Worm (Caenorhabditis elegans): ENCODE measurements around the gene ZK418.2.
A peak's percentile ranks its signal among the peaks of the same experiment; 100 is the strongest.

The ZK418.2 gene

DNA sequence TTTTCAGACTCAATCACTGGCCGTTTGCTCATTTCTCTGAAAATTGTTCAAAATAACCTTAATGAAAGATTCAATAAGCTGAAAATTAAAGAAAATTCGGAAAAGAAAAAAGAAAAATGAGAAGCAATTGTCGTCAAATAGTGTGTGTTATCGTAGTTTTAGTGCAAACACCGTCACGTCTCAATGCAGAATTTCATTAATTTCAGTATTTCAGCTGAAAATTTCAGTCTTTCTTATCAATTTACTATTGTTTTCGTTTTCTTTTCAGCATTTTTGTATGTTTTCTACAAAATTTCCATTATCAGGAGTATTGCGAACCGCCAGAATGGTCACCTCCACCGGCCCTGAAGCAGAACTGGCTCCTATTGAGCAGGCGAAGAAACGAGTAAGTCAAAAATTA is 31.7 kb downstream of the ZK418.2 start, which contains the start of the genes B0280.9 and rpia-1:
B0280.9 (minus strand) TSS at position 36 of the 400 bp plus-strand sequence.
rpia-1 (plus strand) TSS at position 269 of the 400 bp plus-strand sequence.
- no peak for TF ChIP-seq mab-9 (GFP tag; IDR thresholded peaks at IDR 0.05)
- TF ChIP-seq snu-23 (GFP tag; optimal IDR thresholded peaks at IDR 0.05), result peak; percentile 43
- peak; percentile 90 to 97 for TF ChIP-seq lsy-2 (tag; optimal IDR thresholded peaks at IDR 0.05)
- no peak for TF ChIP-seq tbx-2 (tag; optimal IDR thresholded peaks at IDR 0.05)
- no peak for TF ChIP-seq hlh-17 (GFP tag; optimal IDR thresholded peaks at IDR 0.05; ENCODE audit: borderline replicate concordance)
- no peak for TF ChIP-seq ets-5 (GFP tag; IDR thresholded peaks at IDR 0.05)
- TF ChIP-seq fos-1 (tag; optimal IDR thresholded peaks at IDR 0.05), result no peak
- no peak for TF ChIP-seq fkh-8 (tag; optimal IDR thresholded peaks at IDR 0.05)
- TF ChIP-seq unc-98 (GFP tag; IDR thresholded peaks at IDR 0.05), result no peak
- TF ChIP-seq C04F5.9 (tag; optimal IDR thresholded peaks at IDR 0.05), result no peak
- TF ChIP-seq ama-1 (optimal IDR thresholded peaks at IDR 0.05), result no peak
- peak; percentile 47 for TF ChIP-seq elt-2 (tag; optimal IDR thresholded peaks at IDR 0.05)
- TF ChIP-seq egl-27 (tag; optimal IDR thresholded peaks at IDR 0.05), result no peak
- peak; percentile 36 to 62 for TF ChIP-seq efl-1 (optimal IDR thresholded peaks at IDR 0.05)
- TF ChIP-seq efl-1 (GFP tag; optimal IDR thresholded peaks at IDR 0.05 in 1 of 2), result peak; percentile 52 to 89
- TF ChIP-seq jun-1 (tag; optimal IDR thresholded peaks at IDR 0.05), result no peak
- no peak for TF ChIP-seq ceh-63 (GFP tag; optimal IDR thresholded peaks at IDR 0.05)
- TF ChIP-seq ceh-8 (GFP tag; optimal IDR thresholded peaks at IDR 0.05), result no peak
- no peak for TF ChIP-seq hlh-4 (tag; optimal IDR thresholded peaks at IDR 0.05)
- TF ChIP-seq nhr-28 (tag; optimal IDR thresholded peaks at IDR 0.05), result no peak
- no peak for TF ChIP-seq unc-86 (tag; optimal IDR thresholded peaks at IDR 0.05)
- no peak for TF ChIP-seq ceh-90 (tag; optimal IDR thresholded peaks at IDR 0.05)
- TF ChIP-seq snpc-4 (tag; optimal IDR thresholded peaks at IDR 0.05), result no peak
- TF ChIP-seq mep-1 (tag; optimal IDR thresholded peaks at IDR 0.05), result no peak
- TF ChIP-seq nhr-47 (tag; optimal IDR thresholded peaks at IDR 0.05), result no peak
- TF ChIP-seq sptf-1 (tag; optimal IDR thresholded peaks at IDR 0.05), result no peak
- no peak for TF ChIP-seq aha-1 (tag; optimal IDR thresholded peaks at IDR 0.05)
- no peak for TF ChIP-seq nhr-84 (tag; optimal IDR thresholded peaks at IDR 0.05)
- no peak for TF ChIP-seq ztf-11 (tag; optimal IDR thresholded peaks at IDR 0.05)
- TF ChIP-seq fkh-4 (tag; optimal IDR thresholded peaks at IDR 0.05; ENCODE audit: borderline replicate concordance), result no peak
- TF ChIP-seq irx-1 (tag; optimal IDR thresholded peaks at IDR 0.05), result no peak
- no peak for TF ChIP-seq lin-39 (tag; optimal IDR thresholded peaks at IDR 0.05)
- TF ChIP-seq fkh-10 (GFP tag; optimal IDR thresholded peaks at IDR 0.05), result no peak
- no peak for TF ChIP-seq pax-3 (tag; optimal IDR thresholded peaks at IDR 0.05)
- peak in 1 of 3 experiments; percentile 27 for TF ChIP-seq ceh-82 (tag; optimal IDR thresholded peaks at IDR 0.05)
- no peak for TF ChIP-seq tlp-1 (tag; optimal IDR thresholded peaks at IDR 0.05)
- TF ChIP-seq efl-3 (GFP tag; optimal IDR thresholded peaks at IDR 0.05), result no peak
- peak; percentile 90 for TF ChIP-seq F16B12.6 (tag; optimal IDR thresholded peaks at IDR 0.05)
- peak; percentile 37 to 71 for TF ChIP-seq lin-35 (GFP tag; optimal IDR thresholded peaks at IDR 0.05)
- TF ChIP-seq nhr-12 (tag; optimal IDR thresholded peaks at IDR 0.05), result no peak
- no peak for TF ChIP-seq pqm-1 (tag; optimal IDR thresholded peaks at IDR 0.05)
- no peak for TF ChIP-seq alr-1 (tag; optimal IDR thresholded peaks at IDR 0.05; ENCODE audit: borderline replicate concordance)
- no peak for TF ChIP-seq zip-4 (GFP tag; optimal IDR thresholded peaks at IDR 0.05)
- TF ChIP-seq rnt-1 (tag; optimal IDR thresholded peaks at IDR 0.05), result peak; percentile 10
- TF ChIP-seq nhr-71 (tag; optimal IDR thresholded peaks at IDR 0.05), result peak; percentile 22
- TF ChIP-seq ces-1 (GFP tag; optimal IDR thresholded peaks at IDR 0.05), result no peak
- TF ChIP-seq ztf-4 (tag; optimal IDR thresholded peaks at IDR 0.05), result no peak
- TF ChIP-seq nhr-77 (tag; optimal IDR thresholded peaks at IDR 0.05), result no peak
- TF ChIP-seq mdl-1 (tag; optimal IDR thresholded peaks at IDR 0.05), result no peak
- TF ChIP-seq nhr-11 (tag; optimal IDR thresholded peaks at IDR 0.05), result no peak
- TF ChIP-seq Y116A8C.19 (tag; optimal IDR thresholded peaks at IDR 0.05; ENCODE audit: borderline replicate concordance), result no peak
- TF ChIP-seq unc-30 (tag; optimal IDR thresholded peaks at IDR 0.05), result no peak
- TF ChIP-seq nhr-90 (tag; optimal IDR thresholded peaks at IDR 0.05; ENCODE audit: poor library complexity), result no peak
- peak; percentile 1 for TF ChIP-seq blmp-1 (tag; optimal IDR thresholded peaks at IDR 0.05)
- TF ChIP-seq mef-2 (tag; optimal IDR thresholded peaks at IDR 0.05), result no peak
